Worm (Caenorhabditis elegans) whole organism, L3 larva: ENCODE results near the gene C39E9.7.

Experiments
- R02D3.7 ChIP-seq: fragments of 150-350 bp; optimal IDR thresholded peaks from 2 replicates; lab custom pipeline; 2014; ENCODE audit warnings: missing biosample characterization, missing genetic modification characterization
- ama-1 ChIP-seq: fragments of 150-350 bp; optimal IDR thresholded peaks from 2 replicates; lab custom pipeline; 2018
- ceh-82 ChIP-seq: fragments of 150-350 bp; optimal IDR thresholded peaks from 2 replicates; lab custom pipeline; 2014; ENCODE audit warnings: missing biosample characterization, missing genetic modification characterization
- daf-12 ChIP-seq: fragments of 150-350 bp; optimal IDR thresholded peaks from 2 replicates; lab custom pipeline; 2014; ENCODE audit warnings: missing biosample characterization, missing genetic modification reagents, missing genetic modification characterization
- egl-27 ChIP-seq: sonication (generic microtip); optimal IDR thresholded peaks from 4 replicates; lab custom pipeline; 2017; ENCODE audit warnings: missing biosample characterization, missing genetic modification reagents, missing genetic modification characterization
- egl-5 ChIP-seq: fragments of 150-350 bp; optimal IDR thresholded peaks from 2 replicates; lab custom pipeline; 2017; ENCODE audit warnings: missing biosample characterization, missing genetic modification reagents, missing genetic modification characterization, inconsistent platforms
- elt-1 ChIP-seq: fragments of 150-350 bp; optimal IDR thresholded peaks from 2 replicates; lab custom pipeline; 2014; ENCODE audit warnings: missing biosample characterization, missing genetic modification characterization
- elt-3 ChIP-seq, 3 experiments: fragments of 150-350 bp in 1 of 3; sonication (generic microtip) in 2 of 3; optimal IDR thresholded peaks; 2 replicates in 2 of 3; 4 replicates in 1 of 3; lab custom pipeline; 2014 to 2017; ENCODE audit warnings: missing biosample characterization in 3 of 3, missing genetic modification characterization in 3 of 3
- eor-1 ChIP-seq, 2 experiments: fragments of 150-350 bp; optimal IDR thresholded peaks; 2 replicates each; lab custom pipeline; 2014 to 2018; ENCODE audit warnings: missing biosample characterization in 2 of 2, missing genetic modification characterization in 2 of 2
- hmg-11 ChIP-seq: sonication (generic microtip); optimal IDR thresholded peaks from 2 replicates; lab custom pipeline; 2016; ENCODE audit warnings: missing genetic modification characterization, missing compliant biosample characterization
- lin-15B ChIP-seq: fragments of 150-350 bp; optimal IDR thresholded peaks from 2 replicates; lab custom pipeline; 2014; ENCODE audit warnings: missing biosample characterization, missing genetic modification characterization
- lin-39 ChIP-seq: fragments of 150-350 bp; optimal IDR thresholded peaks from 2 replicates; lab custom pipeline; 2018; ENCODE audit warnings: missing biosample characterization, missing genetic modification reagents, missing genetic modification characterization
- lsy-12 ChIP-seq: sonication (generic microtip); optimal IDR thresholded peaks from 2 replicates; lab custom pipeline; 2016; ENCODE audit warnings: mild to moderate bottlenecking, missing genetic modification characterization, missing compliant biosample characterization
- mdl-1 ChIP-seq: fragments of 150-350 bp; optimal IDR thresholded peaks from 2 replicates; lab custom pipeline; 2014; ENCODE audit warnings: missing biosample characterization, missing genetic modification characterization
- mml-1 ChIP-seq: fragments of 150-350 bp; sonication (generic microtip); optimal IDR thresholded peaks from 3 replicates; lab custom pipeline; 2014; ENCODE audit warnings: missing biosample characterization, missing genetic modification characterization
- nhr-12 ChIP-seq: fragments of 150-350 bp; optimal IDR thresholded peaks from 2 replicates; lab custom pipeline; 2014; ENCODE audit warnings: missing biosample characterization, missing genetic modification characterization
- nhr-23 ChIP-seq: fragments of 150-350 bp; optimal IDR thresholded peaks from 2 replicates; lab custom pipeline; 2014; ENCODE audit warnings: missing biosample characterization, missing genetic modification reagents, missing genetic modification characterization
- nhr-25 ChIP-seq: sonication (generic microtip); optimal IDR thresholded peaks from 2 replicates; lab custom pipeline; 2017; ENCODE audit warnings: missing biosample characterization, missing genetic modification characterization
- nhr-43 ChIP-seq: sonication (generic microtip); optimal IDR thresholded peaks from 2 replicates; lab custom pipeline; 2016; ENCODE audit warnings: mild to moderate bottlenecking, missing genetic modification characterization, missing compliant biosample characterization; ENCODE audit not compliant: poor library complexity, severe bottlenecking
- nhr-67 ChIP-seq: fragments of 150-350 bp; optimal IDR thresholded peaks from 2 replicates; lab custom pipeline; 2014; ENCODE audit warnings: missing biosample characterization, missing genetic modification characterization
- nhr-76 ChIP-seq: fragments of 150-350 bp; sonication (generic microtip); optimal IDR thresholded peaks from 5 replicates; lab custom pipeline; 2014; ENCODE audit warnings: missing biosample characterization, missing genetic modification characterization
- nhr-77 ChIP-seq: fragments of 150-350 bp; optimal IDR thresholded peaks from 2 replicates; lab custom pipeline; 2014; ENCODE audit warnings: missing biosample characterization, missing genetic modification characterization
- pha-4 ChIP-seq: fragments of 150-350 bp; optimal IDR thresholded peaks from 2 replicates; lab custom pipeline; 2014; ENCODE audit warnings: missing biosample characterization, missing genetic modification reagents, missing genetic modification characterization
- sea-2 ChIP-seq: fragments of 150-350 bp; sonication (generic microtip); optimal IDR thresholded peaks from 4 replicates; lab custom pipeline; 2014; ENCODE audit warnings: missing biosample characterization, missing genetic modification reagents, missing genetic modification characterization
- skn-1 ChIP-seq: fragments of 150-350 bp; optimal IDR thresholded peaks from 2 replicates; lab custom pipeline; 2014; ENCODE audit warnings: missing biosample characterization, missing genetic modification characterization
- unc-39 ChIP-seq: sonication (generic microtip); optimal IDR thresholded peaks from 4 replicates; lab custom pipeline; 2017; ENCODE audit warnings: missing biosample characterization, missing genetic modification characterization
- unc-62 ChIP-seq: fragments of 150-350 bp; sonication (generic microtip); optimal IDR thresholded peaks from 4 replicates; lab custom pipeline; 2014; ENCODE audit warnings: missing biosample characterization, missing genetic modification reagents, missing genetic modification characterization
- ztf-11 ChIP-seq: fragments of 150-350 bp; optimal IDR thresholded peaks from 2 replicates; lab custom pipeline; 2014; ENCODE audit warnings: missing biosample characterization, missing genetic modification characterization
- ztf-4 ChIP-seq: fragments of 150-350 bp; optimal IDR thresholded peaks from 2 replicates; lab custom pipeline; 2014; ENCODE audit warnings: missing biosample characterization, missing genetic modification characterization

Gene C39E9.7

DNA sequence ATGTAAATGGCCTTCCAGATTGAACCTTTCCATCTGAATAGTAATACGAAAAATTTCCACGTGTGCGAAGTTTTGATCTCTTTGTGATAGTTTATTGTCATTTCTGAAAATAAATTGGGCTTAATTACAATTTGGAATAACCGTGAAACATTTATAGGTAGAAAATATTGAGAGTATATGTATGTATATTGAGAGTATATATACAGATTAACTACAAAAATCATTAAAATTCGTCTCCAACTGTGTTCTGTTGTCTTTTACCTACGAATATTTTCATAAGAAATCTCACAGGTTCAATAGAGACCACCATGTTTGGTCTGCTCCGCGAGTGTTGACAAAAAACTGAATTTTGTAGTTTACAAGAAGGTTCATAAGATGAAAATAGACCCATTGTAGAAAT, 36.5 kb upstream of the C39E9.7 start, which contains the start of gene best-2:
Gene best-2, minus strand, starts transcription at position 101 of the 400 bp plus-strand sequence.
- TF ChIP-seq nhr-76 (tag; lab: Kevin White, UChicago) (no peak), egl-27 (tag; lab: Kevin White, UChicago) (no peak), lin-39 (no peak), nhr-67 (tag; lab: Kevin White, UChicago) (no peak), sea-2 (GFP tag; lab: Kevin White, UChicago) (no peak), ztf-4 (no peak), nhr-23 (tag; lab: Kevin White, UChicago) (no peak), unc-39 (no peak), nhr-77 (tag; lab: Kevin White, UChicago) (no peak)

DNA sequence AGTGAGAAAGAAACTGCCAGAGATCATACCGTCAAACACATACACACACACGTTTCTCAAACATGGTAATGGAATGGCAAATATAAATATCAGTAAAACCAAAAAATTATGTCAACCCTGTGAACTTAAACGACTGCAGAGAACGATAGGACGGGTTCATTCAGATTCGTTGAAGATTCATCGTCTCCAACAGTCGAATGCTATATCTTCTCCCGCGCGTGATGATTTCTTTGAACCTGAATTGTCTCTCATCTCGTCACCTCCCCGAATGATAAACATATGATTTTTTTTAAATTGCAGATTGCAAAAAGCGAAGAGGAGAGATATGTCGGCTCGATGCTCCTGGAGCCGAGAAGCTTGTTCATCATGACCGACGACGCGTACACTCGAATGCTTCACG, 34.4 kb upstream of the C39E9.7 start:
- TF ChIP-seq R02D3.7 (no peak), unc-39 (no peak), nhr-25 (tag; lab: Kevin White, UChicago) (peak; percentile 6), nhr-12 (tag; lab: Kevin White, UChicago) (no peak)

- TF ChIP-seq nhr-25 (tag; lab: Kevin White, UChicago) (no peak), ztf-11 (tag; lab: Kevin White, UChicago) (no peak), nhr-23 (tag; lab: Kevin White, UChicago) (peak; percentile 1), egl-5 (tag; lab: Kevin White, UChicago) (peak; percentile 57), mdl-1 (tag; lab: Kevin White, UChicago) (peak; percentile 14)
These were observed 33.2 kb upstream of the C39E9.7 start, which contains the start of gene best-1 for ce11 chrIV:13109751-13110150. TSS of gene best-1 (minus strand) at chrIV:13109779.

ce11 chrIV:13108430-13108829, 31.9 kb upstream of the C39E9.7 start:
- TF ChIP-seq elt-3 (tag; optimal IDR thresholded peaks at IDR 0.05; lab: Kevin White, UChicago) (no peak), ceh-82 (no peak)
- TF ChIP-seq, all 47 proteins: peak for 0

DNA sequence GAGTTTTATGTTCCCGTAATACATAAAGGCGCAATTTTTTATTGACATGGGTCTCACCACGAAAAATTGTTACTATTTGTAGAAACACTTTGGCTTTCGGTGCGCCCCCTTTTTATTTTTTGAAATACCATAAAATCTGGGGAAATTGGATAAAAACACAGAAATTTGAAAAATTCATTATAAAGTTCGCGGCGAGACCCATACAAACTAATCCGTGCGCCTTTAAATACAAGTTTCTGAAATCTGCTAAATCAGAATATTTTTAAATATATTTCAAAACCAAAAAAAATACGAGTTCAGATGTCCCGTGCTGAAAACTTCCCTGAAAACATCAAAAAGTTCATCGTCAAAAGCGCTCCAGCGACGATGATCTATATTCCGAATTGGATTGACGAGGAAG, 30.8 kb upstream of the C39E9.7 start, which contains the start of gene B0564.2:
Gene B0564.2, plus strand, starts transcription at position 301 of the 400 bp plus-strand sequence.
- no peak for TF ChIP-seq ztf-4
- TF ChIP-seq, all 47 proteins: peak for 0

DNA sequence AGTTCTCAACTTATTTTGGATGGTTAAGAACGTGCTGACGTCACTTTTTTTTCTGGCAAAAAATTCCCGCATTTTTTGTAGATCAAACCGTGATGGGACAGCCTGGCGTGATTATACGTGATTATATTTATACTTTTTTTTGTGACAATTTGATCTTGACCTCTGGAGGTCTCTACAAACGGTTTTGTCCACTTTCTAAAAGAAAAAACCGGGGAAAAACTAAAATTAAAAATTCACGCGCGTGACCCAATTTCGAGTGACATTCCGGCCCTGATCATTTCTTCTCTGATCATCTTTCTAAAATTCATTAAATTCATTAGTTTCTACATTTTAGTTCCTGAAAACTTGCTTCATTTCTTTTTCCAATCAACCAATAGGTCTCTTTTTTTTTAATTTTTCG, 28.4 kb upstream of the C39E9.7 start, which contains the start of gene rde-11:
Gene rde-11, plus strand, starts transcription at position 301 of the 400 bp plus-strand sequence.
- TF ChIP-seq elt-1 (tag; lab: Kevin White, UChicago) (no peak), unc-39 (no peak), ama-1 (no peak), nhr-12 (tag; lab: Kevin White, UChicago) (no peak), lsy-12 (tag; lab: Kevin White, UChicago) (no peak), eor-1 (tag; optimal IDR thresholded peaks at IDR 0.05; lab: Kevin White, UChicago) (no peak), lin-15B (tag; lab: Kevin White, UChicago) (no peak), mml-1 (no peak), skn-1 (no peak), nhr-77 (tag; lab: Kevin White, UChicago) (no peak)

DNA sequence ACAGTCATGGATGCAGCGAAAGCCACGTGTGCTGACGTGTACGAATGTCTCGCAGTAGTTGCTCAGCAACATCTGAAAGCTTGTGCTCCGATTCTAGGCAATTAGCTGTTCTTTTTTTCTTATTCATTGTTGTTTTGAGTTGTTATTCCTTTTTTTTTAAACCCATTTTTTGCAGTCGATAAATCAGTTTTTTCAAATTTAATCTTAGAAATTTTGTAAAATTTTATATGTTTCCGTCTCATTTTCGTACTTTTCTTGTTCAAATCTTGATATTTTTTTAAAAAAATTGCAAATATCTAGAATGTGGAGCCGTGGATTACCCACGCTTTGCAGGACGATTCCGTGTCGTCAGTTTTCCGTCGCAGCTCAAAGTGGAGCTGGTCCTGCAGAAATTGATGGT, 23.9 kb upstream of the C39E9.7 start, which contains the start of gene fask-1:
Gene fask-1, plus strand, starts transcription at position 301 of the 400 bp plus-strand sequence.
- no peak for TF ChIP-seq nhr-77 (tag; lab: Kevin White, UChicago)
- no peak for TF ChIP-seq pha-4
- no peak for TF ChIP-seq egl-27 (tag; lab: Kevin White, UChicago)
- TF ChIP-seq R02D3.7 = no peak
- no peak for TF ChIP-seq nhr-67 (tag; lab: Kevin White, UChicago)
- no peak for TF ChIP-seq daf-12
- TF ChIP-seq unc-62 (GFP tag; lab: Kevin White, UChicago) = no peak
- no peak for TF ChIP-seq elt-3 (tag; optimal IDR thresholded peaks at IDR 0.05; lab: Kevin White, UChicago)
- TF ChIP-seq nhr-43 (tag; lab: Kevin White, UChicago) = no peak
- TF ChIP-seq hmg-11 = no peak
- no peak for TF ChIP-seq ztf-4
- TF ChIP-seq lin-39 = no peak
- no peak for TF ChIP-seq unc-39
